Worm (Caenorhabditis elegans) whole organism, early embryonic: ENCODE results near the gene C49C3.8.

Experiments
- B0310.2 ChIP-seq: sonication (generic microtip); optimal IDR thresholded peaks from 2 replicates; lab custom pipeline; 2016; ENCODE audit warnings: mild to moderate bottlenecking, missing genetic modification characterization, missing compliant biosample characterization
- ama-1 ChIP-seq: fragments of 150-350 bp; optimal IDR thresholded peaks from 2 replicates; lab custom pipeline; 2014
- ceh-36 ChIP-seq: sonication (generic microtip); optimal IDR thresholded peaks from 2 replicates; lab custom pipeline; 2016; ENCODE audit warnings: missing genetic modification characterization, inconsistent platforms, missing compliant biosample characterization
- flt-1 ChIP-seq: fragments of 200-800 bp; sonication (Bioruptor generic); IDR thresholded peaks from 2 replicates; pipeline ENCODE4 v1.3.6; 2022; ENCODE audit warnings: missing genetic modification characterization, missing compliant biosample characterization
- hmbx-1 ChIP-seq: sonication (generic microtip); optimal IDR thresholded peaks from 2 replicates; lab custom pipeline; 2016; ENCODE audit warnings: mild to moderate bottlenecking, missing genetic modification characterization, missing compliant biosample characterization
- hmg-4 ChIP-seq: fragments of 200-800 bp; sonication (Bioruptor generic); optimal IDR thresholded peaks from 2 replicates; lab custom pipeline; 2018; ENCODE audit warnings: mild to moderate bottlenecking, missing genetic modification characterization, missing compliant biosample characterization
- pes-1 ChIP-seq: fragments of 200-800 bp; sonication (Bioruptor generic); IDR thresholded peaks from 2 replicates; pipeline ENCODE4 v1.3.6; 2022; ENCODE audit warnings: missing genetic modification reagents, missing genetic modification characterization, missing compliant biosample characterization
- sea-1 ChIP-seq: fragments of 200-800 bp; sonication (Bioruptor generic); conservative IDR thresholded peaks from 2 replicates; pipeline ENCODE4 v1.3.6; 2022; ENCODE audit warnings: missing genetic modification characterization, missing compliant biosample characterization
- tbx-11 ChIP-seq: fragments of 200-800 bp; sonication (Bioruptor generic); IDR thresholded peaks from 2 replicates; pipeline ENCODE4 v1.3.6; 2022; ENCODE audit warnings: missing genetic modification characterization, missing compliant biosample characterization
- tbx-37 ChIP-seq: fragments of 200-800 bp; sonication (Bioruptor generic); conservative IDR thresholded peaks from 2 replicates; pipeline ENCODE4 v1.3.6; 2022; ENCODE audit warnings: missing genetic modification reagents, missing genetic modification characterization, missing compliant biosample characterization
- tra-4 ChIP-seq: sonication (generic microtip); optimal IDR thresholded peaks from 2 replicates; lab custom pipeline; 2017; ENCODE audit warnings: missing genetic modification characterization, missing compliant biosample characterization

- TF ChIP-seq ama-1 (lab: Kevin White, UChicago) (no peak), pes-1 (GFP tag; lab: Robert Waterston, UW) (no peak), sea-1 (GFP tag; lab: Robert Waterston, UW) (no peak), hmbx-1 (tag; lab: Kevin White, UChicago) (no peak), tra-4 (tag; lab: Kevin White, UChicago) (no peak), B0310.2 (tag; lab: Kevin White, UChicago) (no peak), ceh-36 (no peak), tbx-11 (GFP tag; lab: Robert Waterston, UW) (no peak), flt-1 (GFP tag; lab: Robert Waterston, UW) (no peak), hmg-4 (no peak), tbx-37 (GFP tag; lab: Robert Waterston, UW) (no peak)
Observed at ce11 chrIV:17293068-17293467, 41.9 kb upstream of the C49C3.8 start.
